Worm (Caenorhabditis elegans) whole organism, young adult: ENCODE data around the gene erg-28.

Source experiments
- B0019.2 ChIP-seq: fragments of 200-800 bp; sonication (Bioruptor generic); conservative IDR thresholded peaks from 2 replicates; pipeline ENCODE4 v1.3.6; 2022; ENCODE audit warnings: missing genetic modification reagents, missing genetic modification characterization, missing compliant biosample characterization
- D2030.7 ChIP-seq: fragments of 200-800 bp; sonication (Bioruptor generic); IDR thresholded peaks from 2 replicates; pipeline ENCODE4 v1.3.6; 2022; ENCODE audit warnings: missing genetic modification reagents, missing genetic modification characterization, missing compliant biosample characterization
- F22D6.2 ChIP-seq: sonication (generic microtip); optimal IDR thresholded peaks from 2 replicates; lab custom pipeline; 2016; ENCODE audit warnings: mild to moderate bottlenecking, missing genetic modification characterization, missing compliant biosample characterization
- F57C9.4 ChIP-seq: sonication (generic microtip); optimal IDR thresholded peaks from 2 replicates; lab custom pipeline; 2017; ENCODE audit warnings: mild to moderate bottlenecking, missing genetic modification characterization, missing compliant biosample characterization
- K12H6.12 ChIP-seq: fragments of 200-800 bp; sonication (Bioruptor generic); optimal IDR thresholded peaks from 2 replicates; lab custom pipeline; 2018; ENCODE audit warnings: mild to moderate bottlenecking, missing genetic modification characterization, missing compliant biosample characterization
- T26A5.8 ChIP-seq: sonication (generic microtip); optimal IDR thresholded peaks from 2 replicates; lab custom pipeline; 2016; ENCODE audit warnings: missing genetic modification characterization, missing compliant biosample characterization
- ZK185.1 ChIP-seq: sonication (generic microtip); optimal IDR thresholded peaks from 2 replicates; lab custom pipeline; 2016; ENCODE audit warnings: mild to moderate bottlenecking, missing genetic modification characterization, missing compliant biosample characterization; ENCODE audit not compliant: poor library complexity, severe bottlenecking
- ama-1 ChIP-seq, 3 experiments: fragments of 150-350 bp in 1 of 3; sonication (generic microtip) in 2 of 3; optimal IDR thresholded peaks; 2 replicates each; lab custom pipeline; 2014 to 2018; ENCODE audit warnings: missing biosample characterization in 2 of 3, missing genetic modification characterization in 2 of 3, missing genetic modification reagents in 2 of 3
- aptf-2 ChIP-seq: fragments of 200-800 bp; sonication (Bioruptor generic); conservative IDR thresholded peaks from 2 replicates; pipeline ENCODE4 v1.3.6; 2022; ENCODE audit warnings: missing genetic modification reagents, missing genetic modification characterization, missing compliant biosample characterization
- aptf-3 ChIP-seq: fragments of 200-800 bp; sonication (Bioruptor generic); IDR thresholded peaks from 2 replicates; pipeline ENCODE4 v1.3.6; 2022; ENCODE audit warnings: missing genetic modification characterization, missing compliant biosample characterization
- athp-1 ChIP-seq: sonication (generic microtip); optimal IDR thresholded peaks from 2 replicates; lab custom pipeline; 2017; ENCODE audit warnings: mild to moderate bottlenecking, missing genetic modification characterization, missing compliant biosample characterization
- attf-3 ChIP-seq: fragments of 200-800 bp; sonication (Bioruptor generic); conservative IDR thresholded peaks from 2 replicates; pipeline ENCODE4 v1.3.6; 2022; ENCODE audit warnings: missing genetic modification reagents, missing genetic modification characterization, missing compliant biosample characterization
- bed-1 ChIP-seq: fragments of 200-800 bp; sonication (Bioruptor generic); IDR thresholded peaks from 2 replicates; pipeline ENCODE4 v1.3.6; 2022; ENCODE audit warnings: missing genetic modification reagents, missing genetic modification characterization, missing compliant biosample characterization
- cebp-1 ChIP-seq, 2 experiments: fragments of 200-800 bp in 1 of 2; sonication (Bioruptor generic) in 1 of 2; sonication (generic microtip) in 1 of 2; IDR thresholded peaks in 1 of 2; optimal IDR thresholded peaks in 1 of 2; 2 replicates each; pipeline versions ENCODE4 v1.3.6 to Lab custom; 2017 to 2022; ENCODE audit warnings: missing compliant biosample characterization in 2 of 2, missing genetic modification characterization in 2 of 2, mild to moderate bottlenecking in 1 of 2, missing genetic modification reagents in 1 of 2, moderate library complexity in 1 of 2
- ceh-27 ChIP-seq: fragments of 200-800 bp; sonication (Bioruptor generic); optimal IDR thresholded peaks from 2 replicates; lab custom pipeline; 2018; ENCODE audit warnings: mild to moderate bottlenecking, missing genetic modification characterization, moderate library complexity, missing compliant biosample characterization
- die-1 ChIP-seq: sonication (generic microtip); optimal IDR thresholded peaks from 2 replicates; lab custom pipeline; 2016; ENCODE audit warnings: missing genotype, mild to moderate bottlenecking, missing genetic modification characterization, missing compliant biosample characterization
- efl-1 ChIP-seq: fragments of 150-350 bp; optimal IDR thresholded peaks from 2 replicates; lab custom pipeline; 2014; ENCODE audit warnings: missing biosample characterization, missing genetic modification reagents, missing genetic modification characterization
- hmg-20 ChIP-seq: fragments of 200-800 bp; sonication (Bioruptor generic); IDR thresholded peaks from 2 replicates; pipeline ENCODE4 v1.3.6; 2022; ENCODE audit warnings: missing genetic modification reagents, missing genetic modification characterization, missing compliant biosample characterization
- nfya-2 ChIP-seq: fragments of 200-800 bp; sonication (Bioruptor generic); IDR thresholded peaks from 2 replicates; pipeline ENCODE4 v1.3.6; 2022; ENCODE audit warnings: missing genetic modification reagents, missing genetic modification characterization, missing compliant biosample characterization
- nhr-179 ChIP-seq: sonication (generic microtip); optimal IDR thresholded peaks from 2 replicates; lab custom pipeline; 2016; ENCODE audit warnings: mild to moderate bottlenecking, missing genetic modification characterization, missing compliant biosample characterization
- nhr-27 ChIP-seq: fragments of 200-800 bp; sonication (Bioruptor generic); optimal IDR thresholded peaks from 2 replicates; lab custom pipeline; 2018; ENCODE audit warnings: mild to moderate bottlenecking, missing genetic modification characterization, moderate library complexity, missing compliant biosample characterization
- nhr-80 ChIP-seq: sonication (generic microtip); optimal IDR thresholded peaks from 2 replicates; lab custom pipeline; 2016; ENCODE audit warnings: missing genetic modification characterization, missing compliant biosample characterization
- nhr-90 ChIP-seq: sonication (generic microtip); optimal IDR thresholded peaks from 2 replicates; lab custom pipeline; 2016; ENCODE audit warnings: missing genotype, mild to moderate bottlenecking, missing genetic modification characterization, missing compliant biosample characterization
- repo-1 ChIP-seq: sonication (generic microtip); optimal IDR thresholded peaks from 2 replicates; lab custom pipeline; 2017; ENCODE audit warnings: mild to moderate bottlenecking, missing genetic modification characterization, missing compliant biosample characterization
- sea-2 ChIP-seq: fragments of 200-800 bp; sonication (Bioruptor generic); IDR thresholded peaks from 2 replicates; pipeline ENCODE4 v1.3.6; 2022; ENCODE audit warnings: missing genetic modification characterization, missing compliant biosample characterization
- snpc-1.3 ChIP-seq: sonication (generic microtip); optimal IDR thresholded peaks from 2 replicates; lab custom pipeline; 2017; ENCODE audit warnings: missing genetic modification characterization, mild to moderate bottlenecking, missing compliant biosample characterization, antibody characterized with exemption, moderate library complexity, missing genotype, missing genetic modification reagents; ENCODE audit not compliant: insufficient read depth
- somi-1 ChIP-seq: fragments of 200-800 bp; sonication (Bioruptor generic); optimal IDR thresholded peaks from 2 replicates; lab custom pipeline; 2018; ENCODE audit warnings: mild to moderate bottlenecking, missing genetic modification characterization, missing compliant biosample characterization
- sptf-2 ChIP-seq: fragments of 200-800 bp; sonication (Bioruptor generic); optimal IDR thresholded peaks from 2 replicates; lab custom pipeline; 2018; ENCODE audit warnings: mild to moderate bottlenecking, missing genetic modification characterization, missing compliant biosample characterization
- ztf-18 ChIP-seq: sonication (generic microtip); optimal IDR thresholded peaks from 2 replicates; lab custom pipeline; 2016; ENCODE audit warnings: missing genotype, mild to moderate bottlenecking, missing genetic modification characterization, missing compliant biosample characterization
- ztf-22 ChIP-seq: fragments of 200-800 bp; sonication (Bioruptor generic); optimal IDR thresholded peaks from 2 replicates; lab custom pipeline; 2018; ENCODE audit warnings: mild to moderate bottlenecking, missing genetic modification characterization, moderate library complexity, missing compliant biosample characterization
- ztf-28 ChIP-seq: fragments of 200-800 bp; sonication (Bioruptor generic); IDR thresholded peaks from 2 replicates; pipeline ENCODE4 v1.3.6; 2022; ENCODE audit warnings: missing genetic modification reagents, missing genetic modification characterization, missing compliant biosample characterization
- ztf-3 ChIP-seq: fragments of 200-800 bp; sonication (Bioruptor generic); optimal IDR thresholded peaks from 2 replicates; lab custom pipeline; 2018; ENCODE audit warnings: mild to moderate bottlenecking, missing genetic modification characterization, missing compliant biosample characterization
- ztf-6 ChIP-seq: fragments of 200-800 bp; sonication (Bioruptor generic); IDR thresholded peaks from 2 replicates; pipeline ENCODE4 v1.3.6; 2022; ENCODE audit warnings: missing genetic modification reagents, missing genetic modification characterization, missing compliant biosample characterization

The erg-28 gene

ce11 chrV:12586793-12587192, 20.4 kb upstream of the erg-28 start:
- TF ChIP-seq ztf-28 (GFP tag; lab: Robert Waterston, UW) (no peak), nhr-179 (tag; lab: Kevin White, UChicago) (no peak), ztf-3 (no peak), nfya-2 (GFP tag; lab: Robert Waterston, UW) (no peak)

DNA sequence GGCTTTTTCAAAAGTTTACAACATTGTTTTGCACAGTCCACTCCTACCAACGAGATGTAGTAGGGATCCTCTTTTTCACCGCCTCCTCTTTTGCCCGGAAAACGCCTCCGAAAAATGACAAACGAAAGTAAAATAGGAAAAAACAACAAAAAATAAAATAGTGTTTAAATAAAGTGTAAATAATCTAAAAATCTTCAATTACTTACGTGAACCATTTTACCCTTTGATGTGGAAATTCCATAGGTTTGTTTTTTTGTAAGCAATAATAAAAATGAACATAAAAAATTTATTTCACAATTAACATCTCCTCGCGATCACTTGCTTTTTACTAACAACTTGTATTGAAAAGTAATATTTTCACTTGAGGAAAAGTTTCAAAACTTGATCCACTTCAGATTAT, 19.2 kb upstream of the erg-28 start, which contains the start of gene C14C10.1:
C14C10.1 (plus strand) TSS at position 301 of the 400 bp plus-strand sequence.
- no peak for TF ChIP-seq sea-2 (GFP tag; lab: Robert Waterston, UW)
- no peak for TF ChIP-seq repo-1
- TF ChIP-seq ztf-18, result no peak
- no peak for TF ChIP-seq ama-1 (optimal IDR thresholded peaks at IDR 0.05; lab: Kevin White, UChicago)
- no peak for TF ChIP-seq ama-1 (GFP tag; optimal IDR thresholded peaks at IDR 0.05; lab: Kevin White, UChicago)
- TF ChIP-seq sptf-2 (GFP tag; lab: Kevin White, UChicago), result no peak
- no peak for TF ChIP-seq efl-1
- no peak for TF ChIP-seq ztf-22 (GFP tag; lab: Kevin White, UChicago)
- TF ChIP-seq nhr-90 (tag; lab: Kevin White, UChicago), result no peak
- TF ChIP-seq nhr-27 (tag; lab: Kevin White, UChicago), result no peak
- no peak for TF ChIP-seq aptf-2
- no peak for TF ChIP-seq hmg-20 (GFP tag; lab: Robert Waterston, UW)
- TF ChIP-seq F57C9.4 (tag; lab: Kevin White, UChicago), result no peak
- TF ChIP-seq, all 124 proteins: peak for 0

DNA sequence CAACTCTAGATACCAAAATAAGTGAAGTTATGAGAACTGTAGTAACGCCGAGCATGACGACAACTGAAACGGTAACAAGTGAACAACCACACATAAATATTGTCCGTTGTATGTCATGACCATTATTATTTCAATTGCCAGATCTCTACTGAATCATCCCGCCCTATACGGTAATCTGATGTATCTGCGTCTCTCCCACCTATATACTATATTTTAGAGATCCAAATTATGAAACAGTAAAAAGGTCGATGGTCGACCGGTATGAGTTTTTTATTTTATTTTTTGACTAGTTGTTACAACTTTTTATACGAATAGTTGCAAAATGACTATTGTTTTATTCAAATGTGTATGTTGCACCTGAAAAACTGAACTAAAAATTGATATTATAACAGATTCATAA, 16.6 kb upstream of the erg-28 start, which contains the start of gene ttr-43:
ttr-43 (minus strand) TSS at position 101 of the 400 bp plus-strand sequence.
- TF ChIP-seq ceh-27 (GFP tag; lab: Kevin White, UChicago) (no peak), efl-1 (no peak), K12H6.12 (tag; lab: Kevin White, UChicago) (no peak), aptf-2 (no peak), D2030.7 (GFP tag; lab: Robert Waterston, UW) (no peak), F22D6.2 (tag; lab: Kevin White, UChicago) (no peak), somi-1 (GFP tag; lab: Kevin White, UChicago) (no peak), ZK185.1 (no peak), T26A5.8 (tag; lab: Kevin White, UChicago) (no peak), athp-1 (no peak), ztf-6 (GFP tag; lab: Robert Waterston, UW) (no peak), snpc-1.3 (tag; lab: Kevin White, UChicago) (no peak), nhr-80 (tag; lab: Kevin White, UChicago) (no peak), bed-1 (GFP tag; lab: Robert Waterston, UW) (no peak), die-1 (tag; lab: Kevin White, UChicago) (no peak), attf-3 (GFP tag; lab: Robert Waterston, UW) (no peak)
- TF ChIP-seq, all 124 proteins: peak for 0

DNA sequence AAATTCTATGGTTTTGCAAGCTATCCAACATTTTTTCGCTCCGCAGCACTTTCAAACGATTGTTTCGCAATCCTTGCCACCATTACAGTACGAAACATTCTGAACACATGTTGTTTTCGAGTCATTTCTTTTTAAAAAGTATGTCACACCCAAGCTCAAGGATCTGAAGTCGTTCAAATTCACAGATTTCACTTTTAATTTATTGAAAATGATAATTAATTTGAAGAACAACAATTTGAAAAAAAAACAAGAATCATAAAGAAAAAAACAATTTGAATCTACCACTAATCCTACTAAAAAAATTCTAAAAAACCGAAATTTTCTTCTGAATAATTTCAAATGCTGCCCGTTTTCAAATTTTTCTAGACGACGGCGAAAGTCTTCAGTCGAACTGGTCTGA, 14.8 kb upstream of the erg-28 start, which contains the start of gene C14C10.2:
C14C10.2 (minus strand) TSS at position 101 of the 400 bp plus-strand sequence.
- no peak for TF ChIP-seq B0019.2 (GFP tag; lab: Robert Waterston, UW)
- no peak for TF ChIP-seq aptf-3 (GFP tag; lab: Robert Waterston, UW)
- no peak for TF ChIP-seq cebp-1 (GFP tag; IDR thresholded peaks at IDR 0.05; lab: Robert Waterston, UW)
- peak; percentile 2 for TF ChIP-seq cebp-1 (tag; optimal IDR thresholded peaks at IDR 0.05; lab: Kevin White, UChicago)
